Worm (Caenorhabditis elegans) whole organism, L4/young adult: ENCODE data around the gene gln-5.

ENCODE experiments used
- dao-5 ChIP-seq: sonication (generic microtip); optimal IDR thresholded peaks from 2 replicates; lab custom pipeline; 2016; ENCODE audit warnings: missing genotype, missing genetic modification characterization, moderate library complexity, missing compliant biosample characterization
- him-1 ChIP-seq: sonication (generic microtip); optimal IDR thresholded peaks from 2 replicates; lab custom pipeline; 2016; ENCODE audit warnings: missing genotype, missing genetic modification reagents, missing genetic modification characterization, missing compliant biosample characterization

DNA sequence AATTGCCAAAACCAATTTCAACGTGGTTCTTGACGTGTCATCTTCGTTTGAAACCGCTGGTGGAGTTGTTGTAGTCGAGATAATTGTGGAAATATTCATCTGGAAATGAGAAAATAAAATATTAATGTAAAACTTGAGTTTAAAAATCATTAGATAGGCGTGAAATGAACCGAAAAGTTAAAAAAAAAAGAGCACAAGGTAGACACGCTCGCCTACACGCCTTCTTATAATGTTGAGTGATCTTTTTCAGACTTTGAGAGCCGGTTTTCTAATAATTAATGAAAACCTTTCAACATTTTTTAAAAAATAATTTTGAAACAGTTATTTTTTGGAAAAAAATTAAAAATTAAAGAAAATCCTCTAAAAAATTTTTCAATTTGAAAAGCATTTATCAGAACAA is 42.5 kb downstream of the gln-5 start, which contains the start of gene npr-32:
- TF ChIP-seq him-1 (tag; lab: Kevin White, UChicago), result no peak
- no peak for TF ChIP-seq dao-5
